Fruit fly (Drosophila melanogaster): ENCODE measurements around the gene RagA-B.

The RagA-B gene

dm6 chr3R:8992928-8993579 is 8.9 kb upstream of the RagA-B start, which contains the start of gene CG11975 (continued):
- TF ChIP-seq Side (GFP tag; optimal IDR thresholded peaks at IDR 0.05) (peak; percentile 83), tgo (GFP tag; IDR thresholded peaks at IDR 0.05) (peak; percentile 86), CG10321 (GFP tag; IDR thresholded peaks at IDR 0.05) (no peak), CG10959 (GFP tag; IDR thresholded peaks at IDR 0.05) (0 out of 2 replicates have a peak, but pooled peaks have one; percentile 21), Dp (GFP tag; optimal IDR thresholded peaks at IDR 0.05) (peak; percentile 3), C15 (GFP tag; IDR thresholded peaks at IDR 0.05) (0 out of 3 replicates have a peak, but pooled peaks have one; percentile 17), YL-1 (GFP tag; optimal IDR thresholded peaks at IDR 0.05) (peak; percentile 77), Opbp (GFP tag; IDR thresholded peaks at IDR 0.05; ENCODE audit: partially characterized antibody) (peak; percentile 55; the same call in 2 of the 3 replicates), CG9797 (GFP tag; optimal IDR thresholded peaks at IDR 0.05) (peak; percentile 24), tup (GFP tag; optimal IDR thresholded peaks at IDR 0.05) (peak; percentile 33), p53 (GFP tag; optimal IDR thresholded peaks at IDR 0.05) (peak; percentile 31), CG31441 (GFP tag; IDR thresholded peaks at IDR 0.05) (no peak), CG1233 (GFP tag; optimal IDR thresholded peaks at IDR 0.05) (peak; percentile 48), Ada2b (GFP tag; IDR thresholded peaks at IDR 0.05) (peak; percentile 54; the same call in 1 of the 2 replicates), Kr (GFP tag; optimal IDR thresholded peaks at IDR 0.05) (no peak), bsh (GFP tag; optimal IDR thresholded peaks at IDR 0.05) (peak in 1 of 2 experiments; percentile 50), CG30020 (tag; optimal IDR thresholded peaks at IDR 0.05) (peak; percentile 63), slbo (GFP tag; IDR thresholded peaks at IDR 0.05) (peak; percentile 79), CG8924 (tag; optimal IDR thresholded peaks at IDR 0.05) (peak; percentile 74), sima (GFP tag; optimal IDR thresholded peaks at IDR 0.05) (peak; percentile 66), ewg (GFP tag; optimal IDR thresholded peaks at IDR 0.05) (peak; percentile 50), Neu2 (GFP tag; optimal IDR thresholded peaks at IDR 0.05; ENCODE audit: borderline replicate concordance) (peak; percentile 40), CG11723 (GFP tag; optimal IDR thresholded peaks at IDR 0.05) (no peak), fd102C (GFP tag; optimal IDR thresholded peaks at IDR 0.05) (no peak), sug (tag; optimal IDR thresholded peaks at IDR 0.05) (peak; percentile 80), nau (GFP tag; optimal IDR thresholded peaks at IDR 0.05) (no peak), Mes4 (GFP tag; optimal IDR thresholded peaks at IDR 0.05) (peak; percentile 69), chm (GFP tag; IDR thresholded peaks at IDR 0.05) (no peak), Hr51 (GFP tag; optimal IDR thresholded peaks at IDR 0.05) (peak in 1 of 2 experiments; percentile 86), CG2889 (GFP tag; IDR thresholded peaks at IDR 0.05) (0 out of 3 replicates have a peak, but pooled peaks have one; percentile 37), CG15479 (GFP tag; optimal IDR thresholded peaks at IDR 0.05) (no peak), Rx (GFP tag; IDR thresholded peaks at IDR 0.05) (peak; percentile 28; the same call in 1 of the 2 replicates), Eip74EF (GFP tag; optimal IDR thresholded peaks at IDR 0.05) (no peak), Pdp1 (GFP tag; optimal IDR thresholded peaks at IDR 0.05) (peak; percentile 83 to 96), Lhr (GFP tag; optimal IDR thresholded peaks at IDR 0.05) (peak; percentile 18), jing (GFP tag; optimal IDR thresholded peaks at IDR 0.05) (no peak), bcd (GFP tag; optimal IDR thresholded peaks at IDR 0.05) (no peak), eve (GFP tag; optimal IDR thresholded peaks at IDR 0.05) (peak in 1 of 2 experiments; percentile 45), Atf6 (GFP tag; IDR thresholded peaks at IDR 0.05) (peak; percentile 64), fd3F (GFP tag; optimal IDR thresholded peaks at IDR 0.05) (peak; percentile 28), CG10565 (GFP tag; optimal IDR thresholded peaks at IDR 0.05) (no peak), CG6813 (GFP tag; optimal IDR thresholded peaks at IDR 0.05) (peak; percentile 36), CG4328 (GFP tag; optimal IDR thresholded peaks at IDR 0.05) (peak; percentile 30), Hand (GFP tag; optimal IDR thresholded peaks at IDR 0.05) (no peak), ems (GFP tag; optimal IDR thresholded peaks at IDR 0.05) (peak; percentile 87), corto (GFP tag; optimal IDR thresholded peaks at IDR 0.05) (no peak), GATAe (GFP tag; conservative IDR thresholded peaks at IDR 0.05) (0 out of 2 replicates have a peak, but pooled peaks have one; percentile 54), Med (GFP tag) (peak; percentile 97)
